Worm (Caenorhabditis elegans): Measurements from ENCODE around the gene cyp-13A2.

DNA sequence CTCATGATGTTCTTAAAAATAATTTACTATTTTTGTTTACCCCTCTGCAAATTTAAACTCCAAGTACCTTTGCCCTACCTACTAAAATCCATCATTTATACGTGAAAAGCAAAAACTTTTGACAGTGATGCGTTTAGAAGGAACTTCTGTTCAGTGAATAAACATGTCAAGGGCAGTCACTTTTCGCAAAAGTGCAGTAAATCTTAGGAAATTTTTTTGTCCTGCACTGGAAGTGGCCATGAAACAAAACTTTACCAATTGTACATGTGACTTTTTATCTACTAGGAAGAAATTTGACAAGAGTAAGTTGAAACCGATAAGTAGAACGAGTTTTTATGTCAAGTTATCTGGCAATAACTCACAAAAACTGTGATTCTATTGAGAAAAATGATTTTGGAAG, 1.2 kb downstream of the cyp-13A2 start:
- TF ChIP-seq nhr-237 (tag; optimal IDR thresholded peaks at IDR 0.05) = no peak
- TF ChIP-seq elt-2 (tag; optimal IDR thresholded peaks at IDR 0.05) = no peak
- no peak for TF ChIP-seq ZK546.5 (tag; optimal IDR thresholded peaks at IDR 0.05)
- TF ChIP-seq mdl-1 (tag; optimal IDR thresholded peaks at IDR 0.05) = no peak
- no peak for TF ChIP-seq snpc-4 (tag; optimal IDR thresholded peaks at IDR 0.05)
- no peak for TF ChIP-seq pqm-1 (tag; optimal IDR thresholded peaks at IDR 0.05)
- TF ChIP-seq nhr-12 (tag; optimal IDR thresholded peaks at IDR 0.05) = no peak

Measured in whole organism, L3 larva.